Worm (Caenorhabditis elegans): ENCODE measurements around the gene F53B1.2.

- TF ChIP-seq egl-27 (tag; optimal IDR thresholded peaks at IDR 0.05): no peak
- no peak for TF ChIP-seq aha-1 (tag)
- no peak for TF ChIP-seq jun-1 (tag; optimal IDR thresholded peaks at IDR 0.05)
- TF ChIP-seq dve-1 (tag; optimal IDR thresholded peaks at IDR 0.05; ENCODE audit: insufficient read depth): no peak
- TF ChIP-seq F26F4.8 (GFP tag; conservative IDR thresholded peaks at IDR 0.05): no peak
- TF ChIP-seq zfp-2 (tag; optimal IDR thresholded peaks at IDR 0.05): no peak
- no peak for TF ChIP-seq unc-130 (GFP tag; optimal IDR thresholded peaks at IDR 0.05)
- no peak for TF ChIP-seq lin-39 (tag; optimal IDR thresholded peaks at IDR 0.05)
These were observed 33.6 kb upstream of the F53B1.2 start for ce11 chrX:2075169-2075568.
